Fruit fly (Drosophila melanogaster): ENCODE results near the gene CG16727.

DNA sequence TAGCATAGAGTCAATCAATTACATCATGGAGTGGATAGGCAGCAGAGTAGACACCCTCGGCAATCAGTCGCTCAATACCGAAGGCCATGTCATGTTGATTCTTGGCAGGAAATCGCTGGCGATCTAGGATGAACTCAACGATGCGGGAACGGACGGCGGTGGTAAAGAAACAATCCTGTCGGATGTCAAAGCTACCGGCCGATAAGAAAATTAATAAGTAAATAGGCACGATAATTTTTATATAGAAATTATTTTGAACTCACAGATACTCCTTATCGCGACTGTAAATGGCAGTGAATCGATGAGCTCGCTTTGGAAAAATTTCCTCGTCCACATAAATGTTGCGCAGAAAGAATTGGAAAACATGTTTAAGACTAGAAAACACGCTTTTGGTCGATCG is 24.8 kb downstream of the CG16727 start:
- TF ChIP-seq dsf (GFP tag; optimal IDR thresholded peaks at IDR 0.05; ENCODE audit: borderline replicate concordance) (no peak), Rel (GFP tag; optimal IDR thresholded peaks at IDR 0.05) (no peak), Rel (tag; optimal IDR thresholded peaks at IDR 0.05) (no peak), GATAd (GFP tag; optimal IDR thresholded peaks at IDR 0.05) (no peak), Dif (GFP tag; optimal IDR thresholded peaks at IDR 0.05; ENCODE audit: partially characterized antibody) (no peak), psq (GFP tag; optimal IDR thresholded peaks at IDR 0.05) (no peak), Hnf4 (GFP tag; optimal IDR thresholded peaks at IDR 0.05) (no peak), Jra (GFP tag; optimal IDR thresholded peaks at IDR 0.05) (no peak), CG9705 (GFP tag; optimal IDR thresholded peaks at IDR 0.05) (no peak), h (GFP tag; optimal IDR thresholded peaks at IDR 0.05) (no peak), Hr78 (GFP tag; optimal IDR thresholded peaks at IDR 0.05) (no peak), CrebA (GFP tag; optimal IDR thresholded peaks at IDR 0.05; ENCODE audit: borderline replicate concordance) (no peak), lola (GFP tag; optimal IDR thresholded peaks at IDR 0.05) (no peak), Myc (optimal IDR thresholded peaks at IDR 0.05) (no peak)
